Worm (Caenorhabditis elegans) whole organism, L3 larva: ENCODE data around the gene Y11D7A.19.
"Not testable (repeated sequence)": the region's sequence is repeated elsewhere in the genome, so short reads cannot be mapped to it uniquely, and the experiment has no call there.

Source experiments
- ama-1 ChIP-seq: fragments of 150-350 bp; optimal IDR thresholded peaks from 2 replicates; lab custom pipeline; 2018
- ceh-16 ChIP-seq: sonication (generic microtip); optimal IDR thresholded peaks from 2 replicates; lab custom pipeline; 2017; ENCODE audit warnings: missing biosample characterization, missing genetic modification characterization
- ceh-28 ChIP-seq: fragments of 150-350 bp; optimal IDR thresholded peaks from 2 replicates; lab custom pipeline; 2014; ENCODE audit warnings: missing biosample characterization, missing genetic modification reagents, missing genetic modification characterization
- ceh-82 ChIP-seq: fragments of 150-350 bp; optimal IDR thresholded peaks from 2 replicates; lab custom pipeline; 2014; ENCODE audit warnings: missing biosample characterization, missing genetic modification characterization
- ceh-9 ChIP-seq: sonication (generic microtip); optimal IDR thresholded peaks from 2 replicates; lab custom pipeline; 2018; ENCODE audit warnings: missing biosample characterization, missing genetic modification characterization
- egl-27 ChIP-seq: sonication (generic microtip); optimal IDR thresholded peaks from 4 replicates; lab custom pipeline; 2017; ENCODE audit warnings: missing biosample characterization, missing genetic modification reagents, missing genetic modification characterization
- egl-5 ChIP-seq: fragments of 150-350 bp; optimal IDR thresholded peaks from 2 replicates; lab custom pipeline; 2017; ENCODE audit warnings: missing biosample characterization, missing genetic modification reagents, missing genetic modification characterization, inconsistent platforms
- elt-2 ChIP-seq: sonication (generic microtip); optimal IDR thresholded peaks from 2 replicates; lab custom pipeline; 2016; ENCODE audit warnings: missing genetic modification reagents, mild to moderate bottlenecking, missing genetic modification characterization, missing compliant biosample characterization
- eor-1 ChIP-seq, 2 experiments: fragments of 150-350 bp; optimal IDR thresholded peaks; 2 replicates each; lab custom pipeline; 2014 to 2018; ENCODE audit warnings: missing biosample characterization in 2 of 2, missing genetic modification characterization in 2 of 2
- fkh-2 ChIP-seq: fragments of 150-350 bp; optimal IDR thresholded peaks from 2 replicates; lab custom pipeline; 2014; ENCODE audit warnings: missing biosample characterization, missing genetic modification reagents, missing genetic modification characterization
- fos-1 ChIP-seq: fragments of 150-350 bp; optimal IDR thresholded peaks from 2 replicates; lab custom pipeline; 2014; ENCODE audit warnings: missing biosample characterization, missing genetic modification characterization
- hmg-11 ChIP-seq: sonication (generic microtip); optimal IDR thresholded peaks from 2 replicates; lab custom pipeline; 2016; ENCODE audit warnings: missing genetic modification characterization, missing compliant biosample characterization
- jun-1 ChIP-seq: fragments of 150-350 bp; optimal IDR thresholded peaks from 2 replicates; lab custom pipeline; 2014; ENCODE audit warnings: missing biosample characterization, missing genetic modification reagents, missing genetic modification characterization
- lin-15B ChIP-seq: fragments of 150-350 bp; optimal IDR thresholded peaks from 2 replicates; lab custom pipeline; 2014; ENCODE audit warnings: missing biosample characterization, missing genetic modification characterization
- lin-39 ChIP-seq: fragments of 150-350 bp; optimal IDR thresholded peaks from 2 replicates; lab custom pipeline; 2018; ENCODE audit warnings: missing biosample characterization, missing genetic modification reagents, missing genetic modification characterization
- lsy-12 ChIP-seq: sonication (generic microtip); optimal IDR thresholded peaks from 2 replicates; lab custom pipeline; 2016; ENCODE audit warnings: mild to moderate bottlenecking, missing genetic modification characterization, missing compliant biosample characterization
- mml-1 ChIP-seq: fragments of 150-350 bp; sonication (generic microtip); optimal IDR thresholded peaks from 3 replicates; lab custom pipeline; 2014; ENCODE audit warnings: missing biosample characterization, missing genetic modification characterization
- nfya-1 ChIP-seq: sonication (generic microtip); optimal IDR thresholded peaks from 2 replicates; lab custom pipeline; 2017; ENCODE audit warnings: missing genetic modification characterization, mild to moderate bottlenecking, missing compliant biosample characterization, antibody characterized with exemption, moderate library complexity; ENCODE audit not compliant: insufficient read depth
- nhr-11 ChIP-seq: fragments of 150-350 bp; optimal IDR thresholded peaks from 2 replicates; lab custom pipeline; 2014; ENCODE audit warnings: missing biosample characterization, missing genetic modification characterization
- nhr-25 ChIP-seq: sonication (generic microtip); optimal IDR thresholded peaks from 2 replicates; lab custom pipeline; 2017; ENCODE audit warnings: missing biosample characterization, missing genetic modification characterization
- nhr-28 ChIP-seq: fragments of 150-350 bp; optimal IDR thresholded peaks from 2 replicates; lab custom pipeline; 2014; ENCODE audit warnings: missing biosample characterization, missing genetic modification characterization
- nhr-43 ChIP-seq: sonication (generic microtip); optimal IDR thresholded peaks from 2 replicates; lab custom pipeline; 2016; ENCODE audit warnings: mild to moderate bottlenecking, missing genetic modification characterization, missing compliant biosample characterization; ENCODE audit not compliant: poor library complexity, severe bottlenecking
- nhr-76 ChIP-seq: fragments of 150-350 bp; sonication (generic microtip); optimal IDR thresholded peaks from 5 replicates; lab custom pipeline; 2014; ENCODE audit warnings: missing biosample characterization, missing genetic modification characterization
- pha-4 ChIP-seq: fragments of 150-350 bp; optimal IDR thresholded peaks from 2 replicates; lab custom pipeline; 2014; ENCODE audit warnings: missing biosample characterization, missing genetic modification reagents, missing genetic modification characterization
- pqm-1 ChIP-seq: fragments of 150-350 bp; optimal IDR thresholded peaks from 2 replicates; lab custom pipeline; 2017; ENCODE audit warnings: missing biosample characterization, missing genetic modification characterization, inconsistent platforms
- sea-2 ChIP-seq: fragments of 150-350 bp; sonication (generic microtip); optimal IDR thresholded peaks from 4 replicates; lab custom pipeline; 2014; ENCODE audit warnings: missing biosample characterization, missing genetic modification reagents, missing genetic modification characterization
- tbx-2 ChIP-seq: sonication (generic microtip); optimal IDR thresholded peaks from 2 replicates; lab custom pipeline; 2016; ENCODE audit warnings: mild to moderate bottlenecking, missing genetic modification characterization, missing compliant biosample characterization
- unc-39 ChIP-seq: sonication (generic microtip); optimal IDR thresholded peaks from 4 replicates; lab custom pipeline; 2017; ENCODE audit warnings: missing biosample characterization, missing genetic modification characterization
- unc-62 ChIP-seq: fragments of 150-350 bp; sonication (generic microtip); optimal IDR thresholded peaks from 4 replicates; lab custom pipeline; 2014; ENCODE audit warnings: missing biosample characterization, missing genetic modification reagents, missing genetic modification characterization
- zag-1 ChIP-seq: fragments of 150-350 bp; optimal IDR thresholded peaks from 2 replicates; lab custom pipeline; 2014; ENCODE audit warnings: missing biosample characterization, missing genetic modification characterization
- ztf-11 ChIP-seq: fragments of 150-350 bp; optimal IDR thresholded peaks from 2 replicates; lab custom pipeline; 2014; ENCODE audit warnings: missing biosample characterization, missing genetic modification characterization
- ztf-4 ChIP-seq: fragments of 150-350 bp; optimal IDR thresholded peaks from 2 replicates; lab custom pipeline; 2014; ENCODE audit warnings: missing biosample characterization, missing genetic modification characterization

Gene Y11D7A.19

ce11 chrIV:9266464-9266863, at the start of gene Y11D7A.19:
TSS of gene Y11D7A.19 (minus strand) at chrIV:9266564.
- TF ChIP-seq mml-1: no peak
- TF ChIP-seq fkh-2 (tag; lab: Kevin White, UChicago): no peak
- no peak for TF ChIP-seq lsy-12
- TF ChIP-seq unc-62 (GFP tag; lab: Kevin White, UChicago): no peak
- TF ChIP-seq fos-1 (tag; lab: Kevin White, UChicago): no peak
- TF ChIP-seq lin-15B (tag; lab: Kevin White, UChicago): no peak
- no peak for TF ChIP-seq unc-39 (tag; lab: Kevin White, UChicago)
- no peak for TF ChIP-seq tbx-2
- no peak for TF ChIP-seq ceh-9 (tag; lab: Kevin White, UChicago)
- TF ChIP-seq, all 47 proteins: peak for 0

DNA sequence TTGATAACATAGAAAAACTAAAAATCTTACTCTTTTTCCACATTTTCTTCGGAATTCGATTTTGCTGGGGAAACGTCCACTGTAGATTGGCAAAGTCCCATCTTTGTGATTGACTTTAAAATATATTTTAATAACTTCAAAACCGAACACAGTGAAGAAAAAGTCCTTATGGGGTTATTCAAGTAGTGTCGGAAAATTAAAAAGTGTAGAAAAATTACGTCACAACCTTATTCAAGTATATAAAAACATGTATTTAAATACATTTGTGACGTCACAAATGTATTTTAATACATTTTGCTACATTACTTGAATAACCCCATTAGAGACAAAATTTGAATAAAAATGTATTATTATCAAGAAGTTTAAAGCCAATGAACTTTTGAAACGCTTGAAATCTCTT, 46.5 kb upstream of the Y11D7A.19 start, which contains the start of gene F49C12.7:
Gene F49C12.7, minus strand, starts transcription at position 101 of the 400 bp plus-strand sequence.
- not testable (repeated sequence) for TF ChIP-seq ceh-28; nhr-76 (tag; lab: Kevin White, UChicago); hmg-11

ce11 chrIV:9310935-9311566, 44.7 kb upstream of the Y11D7A.19 start:
- TF ChIP-seq jun-1 (tag; lab: Kevin White, UChicago) (peak; percentile 57), pqm-1 (peak; percentile 73), ztf-11 (tag; lab: Kevin White, UChicago) (no peak), elt-2 (tag; lab: Kevin White, UChicago) (peak; percentile 89), egl-27 (tag; lab: Kevin White, UChicago) (no peak), pha-4 (tag; lab: Kevin White, UChicago) (peak; percentile 3)

DNA sequence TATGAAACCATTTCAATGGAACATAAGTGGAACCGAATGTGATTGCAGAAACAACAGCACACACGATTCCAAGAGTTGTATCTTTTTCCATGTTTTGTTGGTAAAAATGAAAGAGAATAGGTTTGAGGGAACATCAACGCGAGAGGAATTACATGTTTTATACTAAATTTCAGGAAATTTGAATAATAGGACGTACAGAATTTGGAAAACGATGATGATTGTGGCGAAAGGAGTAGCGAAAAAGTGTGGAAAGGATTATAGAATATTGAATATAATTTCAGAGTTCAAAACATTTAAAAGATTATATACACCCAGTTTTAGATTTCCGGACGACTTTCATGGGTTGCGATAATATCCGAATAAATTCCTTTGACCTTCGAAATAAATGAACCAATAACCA, 42.6 kb upstream of the Y11D7A.19 start, which contains the start of gene F49C12.6:
Gene F49C12.6, minus strand, starts transcription at position 101 of the 400 bp plus-strand sequence.
- TF ChIP-seq nfya-1 (tag; lab: Kevin White, UChicago): no peak
- TF ChIP-seq sea-2: no peak
- no peak for TF ChIP-seq elt-2 (tag; lab: Kevin White, UChicago)
- TF ChIP-seq lin-15B (tag; lab: Kevin White, UChicago): no peak
- TF ChIP-seq lin-39: no peak
- no peak for TF ChIP-seq ceh-16 (tag; lab: Kevin White, UChicago)
- TF ChIP-seq nhr-11 (tag; lab: Kevin White, UChicago): no peak
- TF ChIP-seq tbx-2: no peak
- TF ChIP-seq nhr-25 (tag; lab: Kevin White, UChicago): no peak
- no peak for TF ChIP-seq nhr-28 (tag; lab: Kevin White, UChicago)
- no peak for TF ChIP-seq egl-5 (tag; lab: Kevin White, UChicago)
- no peak for TF ChIP-seq nhr-43 (tag; lab: Kevin White, UChicago)
- no peak for TF ChIP-seq ceh-82 (tag; lab: Kevin White, UChicago)
- TF ChIP-seq ama-1 (lab: Kevin White, UChicago): no peak
- no peak for TF ChIP-seq unc-39 (tag; lab: Kevin White, UChicago)
- TF ChIP-seq zag-1 (tag; lab: Kevin White, UChicago): no peak
- TF ChIP-seq pqm-1: no peak
- no peak for TF ChIP-seq pha-4 (tag; lab: Kevin White, UChicago)
- no peak for TF ChIP-seq ztf-11 (tag; lab: Kevin White, UChicago)

ce11 chrIV:9304617-9305016, 38.3 kb upstream of the Y11D7A.19 start, which contains the start of gene F49C12.5:
TSS of gene F49C12.5 (plus strand) at chrIV:9304917.
- no peak for TF ChIP-seq eor-1 (tag; optimal IDR thresholded peaks at IDR 0.05; lab: Kevin White, UChicago)
- TF ChIP-seq ztf-4: no peak
- no peak for TF ChIP-seq egl-5 (tag; lab: Kevin White, UChicago)
- TF ChIP-seq lin-39: no peak
- no peak for TF ChIP-seq nhr-28 (tag; lab: Kevin White, UChicago)
- TF ChIP-seq, all 47 proteins: peak for 0
